Fruit fly (Drosophila melanogaster) whole organism, embryonic: Measurements from ENCODE around the gene Mkp3.

Source experiments
- Awh ChIP-seq: fragments of 200-800 bp; sonication (Bioruptor generic); IDR thresholded peaks from 2 replicates; pipeline ENCODE4, ENCODE4 v1.3.6; 2022; ENCODE audit warnings: missing biosample characterization, missing genetic modification characterization
- Bdp1 ChIP-seq: fragments of 200-800 bp; sonication (Bioruptor generic); optimal IDR thresholded peaks from 3 replicates; lab custom pipeline; 2016; ENCODE audit warnings: missing biosample characterization, missing genetic modification characterization
- CG1024 ChIP-seq: fragments of 200-800 bp; sonication (Bioruptor generic); IDR thresholded peaks from 2 replicates; pipeline ENCODE4 v1.3.6; 2022; ENCODE audit warnings: missing biosample characterization, missing genetic modification characterization
- CG10543 ChIP-seq: fragments of 200-800 bp; sonication (Bioruptor generic); optimal IDR thresholded peaks from 3 replicates; lab custom pipeline; 2017; ENCODE audit warnings: missing biosample characterization, mild to moderate bottlenecking, missing genetic modification characterization, moderate library complexity
- CG13775 ChIP-seq: fragments of 200-800 bp; sonication (Bioruptor generic); optimal IDR thresholded peaks from 3 replicates; lab custom pipeline; 2017; ENCODE audit warnings: missing biosample characterization, mild to moderate bottlenecking, missing genetic modification characterization
- CG14050 ChIP-seq: fragments of 200-800 bp; sonication (Bioruptor generic); IDR thresholded peaks from 3 replicates; pipeline ENCODE4 v1.3.6; 2022; ENCODE audit warnings: missing biosample characterization, missing genetic modification characterization
- CG14710 ChIP-seq: fragments of 200-800 bp; sonication (Bioruptor generic); optimal IDR thresholded peaks from 3 replicates; lab custom pipeline; 2019; ENCODE audit warnings: missing biosample characterization, mild to moderate bottlenecking, missing genetic modification characterization, moderate library complexity
- CG15479 ChIP-seq: fragments of 200-800 bp; sonication (Bioruptor generic); optimal IDR thresholded peaks from 3 replicates; lab custom pipeline; 2019; ENCODE audit warnings: missing biosample characterization, mild to moderate bottlenecking, missing genetic modification characterization, moderate library complexity
- CG15696 ChIP-seq: fragments of 200-800 bp; sonication (Bioruptor generic); optimal IDR thresholded peaks from 2 replicates; lab custom pipeline; 2019; ENCODE audit warnings: missing biosample characterization, mild to moderate bottlenecking, missing genetic modification characterization, moderate library complexity
- CG2202 ChIP-seq: fragments of 200-800 bp; sonication (Bioruptor generic); optimal IDR thresholded peaks from 2 replicates; lab custom pipeline; 2018; ENCODE audit warnings: missing biosample characterization, mild to moderate bottlenecking, missing genetic modification characterization
- CG31224 ChIP-seq: fragments of 200-800 bp; sonication (Bioruptor generic); IDR thresholded peaks from 2 replicates; pipeline ENCODE4 v1.3.6; 2022; ENCODE audit warnings: missing biosample characterization, missing genetic modification characterization
- CG4328 ChIP-seq: fragments of 200-800 bp; sonication (Bioruptor generic); optimal IDR thresholded peaks from 3 replicates; lab custom pipeline; 2017; ENCODE audit warnings: missing biosample characterization, missing genetic modification reagents, missing genetic modification characterization
- CG6689 ChIP-seq: fragments of 200-800 bp; sonication (Bioruptor generic); IDR thresholded peaks from 2 replicates; pipeline ENCODE4 v1.3.6; 2022; ENCODE audit warnings: missing biosample characterization, missing genetic modification characterization
- CG6765 ChIP-seq: fragments of 200-800 bp; sonication (Bioruptor generic); optimal IDR thresholded peaks from 3 replicates; lab custom pipeline; 2017; ENCODE audit warnings: missing biosample characterization, mild to moderate bottlenecking, missing genetic modification characterization
- CG7357 ChIP-seq: fragments of 200-800 bp; sonication (Bioruptor generic); IDR thresholded peaks from 3 replicates; pipeline ENCODE4 v1.3.6; 2022; ENCODE audit warnings: missing biosample characterization, missing genetic modification characterization
- CG9609 ChIP-seq: fragments of 200-800 bp; sonication (Bioruptor generic); optimal IDR thresholded peaks from 3 replicates; lab custom pipeline; 2016; ENCODE audit warnings: missing biosample characterization, missing genetic modification characterization
- CG9932 ChIP-seq: fragments of 200-800 bp; sonication (Bioruptor generic); IDR thresholded peaks from 2 replicates; pipeline ENCODE4 v1.3.6; 2022; ENCODE audit warnings: missing biosample characterization, missing genetic modification characterization
- Dbx ChIP-seq: fragments of 200-800 bp; sonication (Bioruptor generic); IDR thresholded peaks from 3 replicates; pipeline ENCODE4 v1.3.6; 2022; ENCODE audit warnings: missing biosample characterization, missing genetic modification characterization
- E2f1 ChIP-seq: fragments of 200-800 bp; sonication (Bioruptor generic); IDR thresholded peaks from 2 replicates; pipeline ENCODE4 v1.3.6; 2022; ENCODE audit warnings: missing biosample characterization, missing genetic modification characterization
- Eip74EF ChIP-seq, 2 experiments: fragments of 200-800 bp in 1 of 2; fragments of >200 bp in 1 of 2; sonication (Bioruptor generic) in 1 of 2; optimal IDR thresholded peaks; 2 replicates each; lab custom pipeline; 2017 to 2019; ENCODE audit warnings: missing biosample characterization in 2 of 2, missing genetic modification characterization in 2 of 2, mild to moderate bottlenecking in 1 of 2, moderate library complexity in 1 of 2
- Ets65A ChIP-seq: fragments of 200-800 bp; sonication (Bioruptor generic); peaks from one replicate; lab custom pipeline; 2016; ENCODE audit warnings: missing biosample characterization, missing genetic modification characterization
- Fer3 ChIP-seq: fragments of 200-800 bp; sonication (Bioruptor generic); optimal IDR thresholded peaks from 2 replicates; lab custom pipeline; 2018; ENCODE audit warnings: missing biosample characterization, mild to moderate bottlenecking, missing genetic modification characterization, moderate library complexity
- GATAe ChIP-seq: fragments of 200-800 bp; sonication (Bioruptor generic); conservative IDR thresholded peaks from 2 replicates; pipeline ENCODE4 v1.3.6; 2022; ENCODE audit warnings: missing biosample characterization, missing genetic modification characterization
- Hr51 ChIP-seq, 2 experiments: fragments of 200-800 bp; sonication (Bioruptor generic); optimal IDR thresholded peaks; 2 replicates in 1 of 2; 3 replicates in 1 of 2; lab custom pipeline; 2016 to 2018; ENCODE audit warnings: missing biosample characterization in 2 of 2, missing genetic modification characterization in 2 of 2, mild to moderate bottlenecking in 1 of 2, moderate library complexity in 1 of 2
- Hr78 ChIP-seq, 2 experiments: fragments of 200-800 bp in 1 of 2; fragments of >200 bp in 1 of 2; sonication (Bioruptor generic) in 1 of 2; optimal IDR thresholded peaks; 2 replicates each; lab custom pipeline; 2017 to 2019; ENCODE audit warnings: missing biosample characterization in 2 of 2, missing genetic modification characterization in 2 of 2, mild to moderate bottlenecking in 1 of 2, moderate library complexity in 1 of 2
- Med ChIP-seq: fragments of 200-800 bp; sonication (Bioruptor generic); peaks from one replicate; lab custom pipeline; 2016; ENCODE audit warnings: missing biosample characterization, missing genetic modification characterization, mild to moderate bottlenecking, inconsistent platforms, moderate library complexity
- Oaz ChIP-seq: fragments of 200-800 bp; sonication (Bioruptor generic); IDR thresholded peaks from 2 replicates; pipeline ENCODE4 v1.3.6; 2022; ENCODE audit warnings: missing biosample characterization, missing genetic modification characterization
- Oli ChIP-seq: fragments of 200-800 bp; sonication (Bioruptor generic); optimal IDR thresholded peaks from 2 replicates; lab custom pipeline; 2018; ENCODE audit warnings: missing biosample characterization, mild to moderate bottlenecking, missing genetic modification characterization, moderate library complexity
- Stat92E ChIP-seq, 3 experiments: fragments of >200 bp in 2 of 3; fragments of 200-800 bp in 1 of 3; sonication (Bioruptor generic) in 1 of 3; optimal IDR thresholded peaks; 2 replicates each; lab custom pipeline; 2017 to 2019; ENCODE audit warnings: missing biosample characterization in 3 of 3, missing genetic modification characterization in 3 of 3, mild to moderate bottlenecking in 1 of 3, moderate library complexity in 1 of 3
- Xbp1 ChIP-seq: fragments of 200-800 bp; sonication (Bioruptor generic); optimal IDR thresholded peaks from 3 replicates; lab custom pipeline; 2016; ENCODE audit warnings: missing biosample characterization, mild to moderate bottlenecking, missing genetic modification characterization
- YL-1 ChIP-seq: fragments of 200-800 bp; sonication (Bioruptor generic); optimal IDR thresholded peaks from 3 replicates; lab custom pipeline; 2017; ENCODE audit warnings: missing biosample characterization, mild to moderate bottlenecking, missing genetic modification characterization
- bowl ChIP-seq: fragments of 200-800 bp; sonication (Bioruptor generic); IDR thresholded peaks from 2 replicates; pipeline ENCODE4 v1.3.6; 2022; ENCODE audit warnings: missing biosample characterization, missing genetic modification characterization
- chinmo ChIP-seq: fragments of 200-800 bp; sonication (Bioruptor generic); IDR thresholded peaks from 4 replicates; pipeline ENCODE4 v1.3.6; 2022; ENCODE audit warnings: missing biosample characterization, missing genetic modification characterization; ENCODE audit not compliant: partially characterized antibody
- crc ChIP-seq: fragments of 200-800 bp; sonication (Bioruptor generic); optimal IDR thresholded peaks from 2 replicates; lab custom pipeline; 2016; ENCODE audit warnings: missing biosample characterization, missing genetic modification characterization
- crol ChIP-seq: fragments of 200-800 bp; sonication (Bioruptor generic); IDR thresholded peaks from 2 replicates; pipeline ENCODE4 v1.3.6; 2022; ENCODE audit warnings: missing biosample characterization, missing genetic modification characterization
- dan ChIP-seq: fragments of 200-800 bp; sonication (Bioruptor generic); IDR thresholded peaks from 2 replicates; pipeline ENCODE4 v1.3.6; 2022; ENCODE audit warnings: missing biosample characterization, missing genetic modification characterization
- dmrt11E ChIP-seq: fragments of 200-800 bp; sonication (Bioruptor generic); optimal IDR thresholded peaks from 3 replicates; lab custom pipeline; 2018; ENCODE audit warnings: missing biosample characterization, mild to moderate bottlenecking, missing genetic modification characterization, moderate library complexity
- en ChIP-seq: fragments of 200-800 bp; sonication (Bioruptor generic); optimal IDR thresholded peaks from 2 replicates; lab custom pipeline; 2016; ENCODE audit warnings: missing biosample characterization, missing genetic modification characterization
- kni ChIP-seq: fragments of 200-800 bp; sonication (Bioruptor generic); optimal IDR thresholded peaks from 3 replicates; lab custom pipeline; 2017; ENCODE audit warnings: mild to moderate bottlenecking, missing biosample characterization, missing genetic modification reagents, missing genetic modification characterization
- lbe ChIP-seq: fragments of 200-800 bp; sonication (Bioruptor generic); optimal IDR thresholded peaks from 2 replicates; lab custom pipeline; 2016; ENCODE audit warnings: missing biosample characterization, mild to moderate bottlenecking, missing genetic modification characterization
- maf-S ChIP-seq: fragments of 200-800 bp; sonication (Bioruptor generic); optimal IDR thresholded peaks from 2 replicates; lab custom pipeline; 2016; ENCODE audit warnings: missing biosample characterization, missing genetic modification characterization
- oc ChIP-seq: fragments of 200-800 bp; sonication (Bioruptor generic); optimal IDR thresholded peaks from 2 replicates; lab custom pipeline; 2018; ENCODE audit warnings: missing biosample characterization, mild to moderate bottlenecking, missing genetic modification characterization, moderate library complexity
- ranshi ChIP-seq: fragments of 200-800 bp; sonication (Bioruptor generic); IDR thresholded peaks from 2 replicates; pipeline ENCODE4 v1.3.6; 2022; ENCODE audit warnings: missing biosample characterization, missing genetic modification characterization
- sob ChIP-seq: fragments of 200-800 bp; sonication (Bioruptor generic); IDR thresholded peaks from 2 replicates; pipeline ENCODE4 v1.3.6; 2022; ENCODE audit warnings: missing biosample characterization, missing genetic modification characterization
- sqz ChIP-seq: fragments of 200-800 bp; sonication (Bioruptor generic); optimal IDR thresholded peaks from 3 replicates; lab custom pipeline; 2018; ENCODE audit warnings: missing biosample characterization, mild to moderate bottlenecking, missing genetic modification characterization
- tna ChIP-seq: fragments of 200-800 bp; sonication (Bioruptor generic); IDR thresholded peaks from 2 replicates; pipeline ENCODE4 v1.3.6; 2022; ENCODE audit warnings: missing biosample characterization, missing genetic modification characterization; ENCODE audit not compliant: partially characterized antibody

Gene Mkp3

dm6 chr3L:19048257-19048656 lies 38.0 kb downstream of the Mkp3 start:
- no peak for TF ChIP-seq Eip74EF (GFP tag; optimal IDR thresholded peaks at IDR 0.05; lab: Kevin White, UChicago)
- no peak for TF ChIP-seq Xbp1 (GFP tag; lab: Kevin White, UChicago)
- TF ChIP-seq Hr51 (GFP tag; optimal IDR thresholded peaks at IDR 0.05; lab: Kevin White, UChicago): no peak
- no peak for TF ChIP-seq ranshi (GFP tag; lab: Robert Waterston, UW)
- no peak for TF ChIP-seq CG10543 (GFP tag; lab: Kevin White, UChicago)
- no peak for TF ChIP-seq CG1024 (GFP tag; lab: Robert Waterston, UW)
- TF ChIP-seq tna (GFP tag; lab: Robert Waterston, UW): no peak
- no peak for TF ChIP-seq E2f1
- TF ChIP-seq CG9932 (GFP tag; lab: Robert Waterston, UW): 0 out of 2 replicates have a peak, but pooled peaks have one; percentile 5
- no peak for TF ChIP-seq CG15479 (GFP tag; lab: Kevin White, UChicago)
- no peak for TF ChIP-seq crc (GFP tag; lab: Kevin White, UChicago)
- no peak for TF ChIP-seq bowl (GFP tag; lab: Robert Waterston, UW)
- TF ChIP-seq Ets65A (GFP tag; lab: Kevin White, UChicago): peak; percentile 65
- TF ChIP-seq Oli (tag; lab: Kevin White, UChicago): no peak
- TF ChIP-seq maf-S (GFP tag; lab: Kevin White, UChicago): no peak
- TF ChIP-seq YL-1 (GFP tag; lab: Kevin White, UChicago): no peak
- TF ChIP-seq en (GFP tag; lab: Kevin White, UChicago): no peak
- no peak for TF ChIP-seq Dbx (GFP tag; lab: Robert Waterston, UW)
- TF ChIP-seq sqz: no peak
- TF ChIP-seq kni (GFP tag; lab: Kevin White, UChicago): peak; percentile 71
- no peak for TF ChIP-seq dan (GFP tag; lab: Robert Waterston, UW)
- no peak for TF ChIP-seq GATAe
- no peak for TF ChIP-seq CG2202 (tag; lab: Kevin White, UChicago)
- no peak for TF ChIP-seq CG9609 (GFP tag; lab: Kevin White, UChicago)
- no peak for TF ChIP-seq CG6765 (GFP tag; lab: Kevin White, UChicago)
- no peak for TF ChIP-seq dmrt11E
- TF ChIP-seq Hr78 (GFP tag; optimal IDR thresholded peaks at IDR 0.05; lab: Kevin White, UChicago): no peak
- TF ChIP-seq Awh (GFP tag; lab: Robert Waterston, UW): no peak
- peak in 1 of 3 experiments; percentile 85 for TF ChIP-seq Stat92E (GFP tag; optimal IDR thresholded peaks at IDR 0.05; lab: Kevin White, UChicago)
- no peak for TF ChIP-seq oc (tag; lab: Kevin White, UChicago)
- TF ChIP-seq sob: no peak
- no peak for TF ChIP-seq Oaz (GFP tag; lab: Robert Waterston, UW)
- no peak for TF ChIP-seq CG14710
- no peak for TF ChIP-seq Bdp1 (GFP tag; lab: Kevin White, UChicago)
- TF ChIP-seq CG31224 (GFP tag; lab: Robert Waterston, UW): no peak
- 0 out of 4 replicates have a peak, but pooled peaks have one; percentile 37 for TF ChIP-seq chinmo (GFP tag; lab: Robert Waterston, UW)
- no peak for TF ChIP-seq CG7357 (GFP tag; lab: Robert Waterston, UW)
- no peak for TF ChIP-seq Fer3 (tag; lab: Kevin White, UChicago)
- TF ChIP-seq crol (GFP tag; lab: Robert Waterston, UW): peak; percentile 34; the same call in 1 of the 2 replicates
- TF ChIP-seq CG14050: no peak
- peak; percentile 21 for TF ChIP-seq CG4328 (GFP tag; lab: Kevin White, UChicago)
- peak; percentile 7 for TF ChIP-seq Med (GFP tag; lab: Kevin White, UChicago)
- TF ChIP-seq CG6689 (GFP tag; lab: Robert Waterston, UW): no peak
- TF ChIP-seq lbe: no peak
- TF ChIP-seq CG15696 (tag; lab: Kevin White, UChicago): no peak
- no peak for TF ChIP-seq CG13775 (GFP tag; lab: Kevin White, UChicago)
- TF ChIP-seq, all 482 proteins: peak for 8
